Worm (Caenorhabditis elegans): Measurements from ENCODE around the gene nhr-66.

ce11 chrIV:8275232-8275631 is 38.8 kb upstream of the nhr-66 start, which contains the start of gene K07H8.11:
- no peak for TF ChIP-seq dao-5 (tag; optimal IDR thresholded peaks at IDR 0.05)
- no peak for TF ChIP-seq W03F9.2 (tag; optimal IDR thresholded peaks at IDR 0.05)

Measured in whole organism, L4/young adult.